Fruit fly (Drosophila melanogaster): ENCODE data around the gene Acat1.

Gene Acat1

dm6 chrX:7934679-7935078 is 46.1 kb upstream of the Acat1 start, which contains the start of gene RpS14b (continued):
- TF ChIP-seq CG10669 (GFP tag; optimal IDR thresholded peaks at IDR 0.05) (peak; percentile 28), CG3032 (tag; optimal IDR thresholded peaks at IDR 0.05) (peak; percentile 46), CG6792 (GFP tag; optimal IDR thresholded peaks at IDR 0.05) (peak; percentile 54), CG9139 (GFP tag; optimal IDR thresholded peaks at IDR 0.05) (peak; percentile 62), Hr38 (GFP tag; optimal IDR thresholded peaks at IDR 0.05) (no peak), Ets21C (GFP tag; optimal IDR thresholded peaks at IDR 0.05) (no peak), fd85E (GFP tag; optimal IDR thresholded peaks at IDR 0.05) (peak; percentile 11)

- TF ChIP-seq CG3919 (GFP tag; optimal IDR thresholded peaks at IDR 0.05) (peak; percentile 53), fd59A (GFP tag; optimal IDR thresholded peaks at IDR 0.05) (peak; percentile 9), net (GFP tag; optimal IDR thresholded peaks at IDR 0.05) (peak; percentile 39), cyc (GFP tag; optimal IDR thresholded peaks at IDR 0.05) (peak; percentile 44), CG6854 (GFP tag; optimal IDR thresholded peaks at IDR 0.05) (peak; percentile 74), CG31627 (GFP tag; optimal IDR thresholded peaks at IDR 0.05) (peak; percentile 39), Sox14 (GFP tag; optimal IDR thresholded peaks at IDR 0.05) (peak; percentile 4), dsx (GFP tag; optimal IDR thresholded peaks at IDR 0.05; ENCODE audit: poor library complexity, severe bottlenecking) (no peak), Ets96B (tag; optimal IDR thresholded peaks at IDR 0.05) (no peak), CG7368 (GFP tag; optimal IDR thresholded peaks at IDR 0.05) (peak; percentile 35), CG4318 (GFP tag; optimal IDR thresholded peaks at IDR 0.05) (no peak), acj6 (GFP tag; optimal IDR thresholded peaks at IDR 0.05) (peak; percentile 8), Lpt (GFP tag; optimal IDR thresholded peaks at IDR 0.05) (no peak), Sox102F (GFP tag; optimal IDR thresholded peaks at IDR 0.05) (peak; percentile 46), CG16779 (tag; optimal IDR thresholded peaks at IDR 0.05) (no peak), Gug (GFP tag; IDR thresholded peaks at IDR 0.05) (no peak), CG6276 (GFP tag; optimal IDR thresholded peaks at IDR 0.05) (no peak), CG11762 (GFP tag; optimal IDR thresholded peaks at IDR 0.05; ENCODE audit: insufficient read depth) (no peak), CG10669 (GFP tag; optimal IDR thresholded peaks at IDR 0.05) (peak; percentile 34), fkh (GFP tag; optimal IDR thresholded peaks at IDR 0.05) (peak; percentile 51), Hr38 (GFP tag; optimal IDR thresholded peaks at IDR 0.05) (no peak), ss (GFP tag; optimal IDR thresholded peaks at IDR 0.05) (peak in 1 of 2 experiments; percentile 61), Hr39 (GFP tag; optimal IDR thresholded peaks at IDR 0.05) (peak; percentile 50), CG6792 (GFP tag; optimal IDR thresholded peaks at IDR 0.05) (peak; percentile 37), CG3032 (tag; optimal IDR thresholded peaks at IDR 0.05) (no peak), OdsH (GFP tag; optimal IDR thresholded peaks at IDR 0.05) (no peak), CG6163 (GFP tag; IDR thresholded peaks at IDR 0.05) (0 out of 3 replicates have a peak, but pooled peaks have one; percentile 26), eg (GFP tag; IDR thresholded peaks at IDR 0.05) (peak; percentile 41; the same call in 1 of the 3 replicates), spab (GFP tag; optimal IDR thresholded peaks at IDR 0.05) (no peak), CG8319 (GFP tag; optimal IDR thresholded peaks at IDR 0.05) (no peak), Eip78C (GFP tag) (peak; percentile 68), Eip75B (GFP tag; optimal IDR thresholded peaks at IDR 0.05) (peak; percentile 16), CG8119 (GFP tag; IDR thresholded peaks at IDR 0.05) (no peak), Hr4 (GFP tag; optimal IDR thresholded peaks at IDR 0.05) (no peak), achi (GFP tag; optimal IDR thresholded peaks at IDR 0.05) (peak; percentile 99), CG15336 (GFP tag; IDR thresholded peaks at IDR 0.05) (no peak), CG32006 (GFP tag; optimal IDR thresholded peaks at IDR 0.05) (no peak), Smox (GFP tag; optimal IDR thresholded peaks at IDR 0.05) (peak; percentile 40), CG34406 (GFP tag; optimal IDR thresholded peaks at IDR 0.05) (peak; percentile 54), CG6808 (GFP tag; optimal IDR thresholded peaks at IDR 0.05) (peak; percentile 44), Ets21C (GFP tag; optimal IDR thresholded peaks at IDR 0.05) (no peak), dac (GFP tag; optimal IDR thresholded peaks at IDR 0.05) (no peak), CG10631 (GFP tag; optimal IDR thresholded peaks at IDR 0.05) (no peak), lz (GFP tag; optimal IDR thresholded peaks at IDR 0.05) (peak; percentile 70), vri (GFP tag; optimal IDR thresholded peaks at IDR 0.05) (peak; percentile 17), topi (GFP tag; optimal IDR thresholded peaks at IDR 0.05) (peak; percentile 54)
Observed at dm6 chrX:7933210-7933915, 44.8 kb upstream of the Acat1 start, which contains the start of the genes Dhdds and RpS14a. Gene Dhdds, minus strand, starts transcription at chrX:7933351. Gene RpS14a, plus strand, starts transcription at chrX:7933742.

Measured in whole organism, prepupa.